Fruit fly (Drosophila melanogaster) whole organism, embryonic: ENCODE results near the gene mRpL39.

ENCODE experiments used
- Antp ChIP-seq: fragments of 200-800 bp; sonication (Bioruptor generic); optimal IDR thresholded peaks from 3 replicates; lab custom pipeline; 2016; ENCODE audit warnings: missing biosample characterization, missing genetic modification characterization
- Awh ChIP-seq: fragments of 200-800 bp; sonication (Bioruptor generic); IDR thresholded peaks from 2 replicates; pipeline ENCODE4, ENCODE4 v1.3.6; 2022; ENCODE audit warnings: missing biosample characterization, missing genetic modification characterization
- Bgb ChIP-seq: fragments of 200-800 bp; sonication (Bioruptor generic); IDR thresholded peaks from 2 replicates; pipeline ENCODE4 v1.3.6; 2022; ENCODE audit warnings: missing biosample characterization, missing genetic modification characterization; ENCODE audit not compliant: partially characterized antibody
- BtbVII ChIP-seq: fragments of 200-800 bp; sonication (Bioruptor generic); optimal IDR thresholded peaks from 3 replicates; lab custom pipeline; 2017; ENCODE audit warnings: missing biosample characterization, mild to moderate bottlenecking, missing genetic modification characterization
- CG10209 ChIP-seq: fragments of 200-800 bp; sonication (Bioruptor generic); optimal IDR thresholded peaks from 3 replicates; lab custom pipeline; 2017; ENCODE audit warnings: missing biosample characterization, mild to moderate bottlenecking, missing genetic modification characterization, missing genetic modification reagents
- CG10543 ChIP-seq: fragments of 200-800 bp; sonication (Bioruptor generic); optimal IDR thresholded peaks from 3 replicates; lab custom pipeline; 2017; ENCODE audit warnings: missing biosample characterization, mild to moderate bottlenecking, missing genetic modification characterization, moderate library complexity
- CG11456 ChIP-seq: fragments of 200-800 bp; sonication (Bioruptor generic); IDR thresholded peaks from 3 replicates; pipeline ENCODE4 v1.3.6; 2022; ENCODE audit warnings: missing biosample characterization, missing genetic modification characterization
- CG1233 ChIP-seq: fragments of 200-800 bp; sonication (Bioruptor generic); optimal IDR thresholded peaks from 4 replicates; lab custom pipeline; 2018; ENCODE audit warnings: missing biosample characterization, mild to moderate bottlenecking, missing genetic modification characterization
- CG13624 ChIP-seq: fragments of 200-800 bp; sonication (Bioruptor generic); optimal IDR thresholded peaks from 2 replicates; lab custom pipeline; 2016; ENCODE audit warnings: missing biosample characterization, missing genetic modification characterization
- CG13894 ChIP-seq: fragments of 200-800 bp; sonication (Bioruptor generic); optimal IDR thresholded peaks from 3 replicates; lab custom pipeline; 2018; ENCODE audit warnings: missing biosample characterization, mild to moderate bottlenecking, missing genetic modification characterization, moderate library complexity
- CG15269 ChIP-seq: fragments of 200-800 bp; sonication (Bioruptor generic); optimal IDR thresholded peaks from 2 replicates; lab custom pipeline; 2018; ENCODE audit warnings: missing biosample characterization, mild to moderate bottlenecking, missing genetic modification characterization, moderate library complexity
- CG15696 ChIP-seq: fragments of 200-800 bp; sonication (Bioruptor generic); optimal IDR thresholded peaks from 2 replicates; lab custom pipeline; 2019; ENCODE audit warnings: missing biosample characterization, mild to moderate bottlenecking, missing genetic modification characterization, moderate library complexity
- CG17912 ChIP-seq: fragments of 200-800 bp; sonication (Bioruptor generic); optimal IDR thresholded peaks from 2 replicates; lab custom pipeline; 2018; ENCODE audit warnings: missing biosample characterization, mild to moderate bottlenecking, missing genetic modification characterization
- CG2199 ChIP-seq: fragments of 200-800 bp; sonication (Bioruptor generic); IDR thresholded peaks from 3 replicates; pipeline ENCODE4 v1.3.6; 2022; ENCODE audit warnings: missing biosample characterization, missing genetic modification characterization
- CG2889 ChIP-seq: fragments of 200-800 bp; sonication (Bioruptor generic); IDR thresholded peaks from 3 replicates; pipeline ENCODE4 v1.3.6; 2022; ENCODE audit warnings: missing biosample characterization, missing genetic modification characterization
- CG30431 ChIP-seq: fragments of 200-800 bp; sonication (Bioruptor generic); optimal IDR thresholded peaks from 2 replicates; lab custom pipeline; 2017; ENCODE audit warnings: missing biosample characterization, missing genetic modification characterization
- CG3163 ChIP-seq: fragments of 200-800 bp; sonication (Bioruptor generic); optimal IDR thresholded peaks from 3 replicates; lab custom pipeline; 2016; ENCODE audit warnings: missing biosample characterization, missing genetic modification characterization
- CG34422 ChIP-seq: fragments of 200-800 bp; sonication (Bioruptor generic); IDR thresholded peaks from 3 replicates; pipeline ENCODE4 v1.3.6; 2022; ENCODE audit warnings: missing biosample characterization, missing genetic modification characterization
- CG3726 ChIP-seq: fragments of 200-800 bp; sonication (Bioruptor generic); IDR thresholded peaks from 3 replicates; pipeline ENCODE4, ENCODE4 v1.3.6; 2022; ENCODE audit warnings: missing biosample characterization, missing genetic modification characterization
- CG4707 ChIP-seq: fragments of 200-800 bp; sonication (Bioruptor generic); optimal IDR thresholded peaks from 2 replicates; lab custom pipeline; 2018; ENCODE audit warnings: missing biosample characterization, mild to moderate bottlenecking, missing genetic modification characterization, moderate library complexity
- CG5180 ChIP-seq: fragments of 200-800 bp; sonication (Bioruptor generic); optimal IDR thresholded peaks from 3 replicates; lab custom pipeline; 2017; ENCODE audit warnings: missing biosample characterization, missing genetic modification characterization, mild to moderate bottlenecking, moderate library complexity, missing genetic modification reagents
- CG6654 ChIP-seq: fragments of 200-800 bp; sonication (Bioruptor generic); optimal IDR thresholded peaks from 2 replicates; lab custom pipeline; 2017; ENCODE audit warnings: missing biosample characterization, mild to moderate bottlenecking, missing genetic modification characterization
- Dbx ChIP-seq: fragments of 200-800 bp; sonication (Bioruptor generic); IDR thresholded peaks from 3 replicates; pipeline ENCODE4 v1.3.6; 2022; ENCODE audit warnings: missing biosample characterization, missing genetic modification characterization
- Doc3 ChIP-seq: fragments of 200-800 bp; sonication (Bioruptor generic); IDR thresholded peaks from 3 replicates; pipeline ENCODE4 v1.3.6; 2022; ENCODE audit warnings: missing biosample characterization, missing genetic modification characterization; ENCODE audit not compliant: partially characterized antibody
- HLHmδ ChIP-seq: fragments of 200-800 bp; sonication (Bioruptor generic); optimal IDR thresholded peaks from 2 replicates; lab custom pipeline; 2018; ENCODE audit warnings: missing biosample characterization, mild to moderate bottlenecking, missing genetic modification characterization, moderate library complexity
- NC2α ChIP-seq: fragments of 200-800 bp; sonication (Bioruptor generic); optimal IDR thresholded peaks from 2 replicates; lab custom pipeline; 2016; ENCODE audit warnings: missing biosample characterization, missing genetic modification characterization
- Opbp ChIP-seq: fragments of 200-800 bp; sonication (Bioruptor generic); IDR thresholded peaks from 3 replicates; pipeline ENCODE4 v1.3.6; 2022; ENCODE audit warnings: missing biosample characterization, missing genetic modification characterization; ENCODE audit not compliant: partially characterized antibody
- Pdp1 ChIP-seq, 2 experiments: fragments of 200-800 bp; sonication (Bioruptor generic); optimal IDR thresholded peaks; 3 replicates each; lab custom pipeline; 2016; ENCODE audit warnings: missing biosample characterization in 2 of 2, missing genetic modification characterization in 2 of 2, mild to moderate bottlenecking in 1 of 2, moderate library complexity in 1 of 2
- abd-A ChIP-seq: fragments of 200-800 bp; sonication (Bioruptor generic); optimal IDR thresholded peaks from 3 replicates; lab custom pipeline; 2019; ENCODE audit warnings: missing biosample characterization, mild to moderate bottlenecking, missing genetic modification characterization, moderate library complexity
- ash1 ChIP-seq: fragments of 200-800 bp; sonication (Bioruptor generic); optimal IDR thresholded peaks from 2 replicates; lab custom pipeline; 2018; ENCODE audit warnings: missing biosample characterization, mild to moderate bottlenecking, missing genetic modification characterization
- btn ChIP-seq: fragments of 200-800 bp; sonication (Bioruptor generic); optimal IDR thresholded peaks from 2 replicates; lab custom pipeline; 2016; ENCODE audit warnings: missing biosample characterization, missing genetic modification characterization
- cwo ChIP-seq: fragments of 200-800 bp; sonication (Bioruptor generic); optimal IDR thresholded peaks from 3 replicates; lab custom pipeline; 2017; ENCODE audit warnings: missing biosample characterization, missing genetic modification characterization, mild to moderate bottlenecking, moderate library complexity, missing genetic modification reagents
- dmrt11E ChIP-seq: fragments of 200-800 bp; sonication (Bioruptor generic); optimal IDR thresholded peaks from 3 replicates; lab custom pipeline; 2018; ENCODE audit warnings: missing biosample characterization, mild to moderate bottlenecking, missing genetic modification characterization, moderate library complexity
- dmrt99B ChIP-seq: fragments of 200-800 bp; sonication (Bioruptor generic); optimal IDR thresholded peaks from 2 replicates; lab custom pipeline; 2018; ENCODE audit warnings: missing biosample characterization, mild to moderate bottlenecking, missing genetic modification characterization, moderate library complexity
- eve ChIP-seq, 2 experiments: fragments of >200 bp; optimal IDR thresholded peaks; 2 replicates each; lab custom pipeline; 2017; ENCODE audit warnings: missing biosample characterization in 2 of 2, missing genetic modification characterization in 2 of 2
- knrl ChIP-seq: fragments of 200-800 bp; sonication (Bioruptor generic); IDR thresholded peaks from 3 replicates; pipeline ENCODE4 v1.3.6; 2022; ENCODE audit warnings: missing biosample characterization, missing genetic modification characterization; ENCODE audit not compliant: partially characterized antibody
- mld ChIP-seq: fragments of 200-800 bp; sonication (Bioruptor generic); IDR thresholded peaks from 3 replicates; pipeline ENCODE4 v1.3.6; 2022; ENCODE audit warnings: missing biosample characterization, missing genetic modification characterization; ENCODE audit not compliant: partially characterized antibody
- pita ChIP-seq: fragments of 200-800 bp; sonication (Bioruptor generic); optimal IDR thresholded peaks from 2 replicates; lab custom pipeline; 2017; ENCODE audit warnings: missing biosample characterization, mild to moderate bottlenecking, missing genetic modification characterization
- pnt ChIP-seq: fragments of 200-800 bp; sonication (Bioruptor generic); optimal IDR thresholded peaks from 3 replicates; lab custom pipeline; 2016; ENCODE audit warnings: missing biosample characterization, missing genetic modification characterization
- psq ChIP-seq: fragments of 200-800 bp; sonication (Bioruptor generic); optimal IDR thresholded peaks from 2 replicates; lab custom pipeline; 2017; ENCODE audit warnings: missing biosample characterization, missing genetic modification characterization
- pzg ChIP-seq: fragments of 200-800 bp; sonication (Bioruptor generic); optimal IDR thresholded peaks from 3 replicates; lab custom pipeline; 2018; ENCODE audit warnings: missing biosample characterization, mild to moderate bottlenecking, missing genetic modification characterization, moderate library complexity
- ro ChIP-seq: fragments of 200-800 bp; sonication (Bioruptor generic); IDR thresholded peaks from 2 replicates; pipeline ENCODE4 v1.3.6; 2022; ENCODE audit warnings: missing biosample characterization, missing genetic modification characterization
- sd ChIP-seq: fragments of 200-800 bp; sonication (Bioruptor generic); optimal IDR thresholded peaks from 3 replicates; lab custom pipeline; 2018; ENCODE audit warnings: missing biosample characterization, mild to moderate bottlenecking, missing genetic modification characterization, moderate library complexity
- sens ChIP-seq: fragments of 200-800 bp; sonication (Bioruptor generic); peaks from one replicate; lab custom pipeline; 2016; ENCODE audit warnings: missing biosample characterization, missing genetic modification characterization
- sens-2 ChIP-seq: fragments of 200-800 bp; sonication (Bioruptor generic); IDR thresholded peaks from 2 replicates; pipeline ENCODE4 v1.3.6; 2022; ENCODE audit warnings: missing biosample characterization, missing genetic modification characterization
- ssp ChIP-seq: fragments of 200-800 bp; sonication (Bioruptor generic); IDR thresholded peaks from 2 replicates; pipeline ENCODE4 v1.3.6; 2022; ENCODE audit warnings: missing biosample characterization, missing genetic modification characterization
- sug ChIP-seq: fragments of 200-800 bp; optimal IDR thresholded peaks from 2 replicates; lab custom pipeline; 2019; ENCODE audit warnings: missing biosample characterization, mild to moderate bottlenecking, missing genetic modification characterization, moderate library complexity
- twi ChIP-seq: fragments of 200-800 bp; optimal IDR thresholded peaks from 2 replicates; lab custom pipeline; 2019; ENCODE audit warnings: missing biosample characterization, mild to moderate bottlenecking, missing genetic modification characterization, moderate library complexity

mRpL39 gene

DNA sequence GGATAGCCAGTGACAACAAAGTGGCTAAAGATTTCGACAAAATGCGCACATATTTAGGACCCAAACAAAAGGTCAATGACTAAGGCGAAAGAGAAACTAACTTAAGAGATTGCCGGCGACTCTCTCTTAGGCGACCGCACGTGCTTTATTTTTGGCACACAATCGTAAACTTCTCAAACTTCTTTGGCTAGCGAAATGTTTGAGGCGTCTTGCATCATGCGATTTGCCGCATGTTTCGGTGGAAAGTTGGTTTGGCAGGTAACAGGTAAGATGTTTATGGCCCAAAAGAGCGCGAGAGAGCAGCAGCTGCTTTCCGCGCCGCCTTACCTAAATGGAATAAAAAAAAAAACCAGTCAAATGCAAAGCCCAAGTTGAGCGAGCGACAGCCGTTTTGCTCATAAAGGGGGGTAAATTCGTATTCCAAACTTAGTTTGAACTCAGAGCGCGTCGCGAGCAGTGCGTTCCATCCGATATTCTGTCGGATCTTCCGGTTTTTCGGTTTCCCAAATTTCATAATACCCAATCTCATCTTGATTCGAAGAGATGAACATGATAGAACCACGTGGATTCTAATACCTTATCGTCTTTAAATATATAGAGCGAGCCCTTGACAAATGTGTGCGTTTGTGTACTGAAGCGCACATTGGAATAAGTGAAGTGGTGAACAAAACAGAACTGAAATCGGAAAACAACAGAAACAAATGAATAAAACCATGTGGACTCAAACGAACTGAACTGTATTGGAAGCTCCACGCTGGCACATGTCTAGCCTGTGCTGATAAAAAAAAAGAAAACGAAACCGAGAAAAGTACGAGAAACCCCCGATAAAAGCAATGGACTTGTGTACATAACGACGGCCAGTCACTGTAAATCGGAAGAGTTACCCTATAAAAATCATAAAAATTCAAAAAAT is 12.2 kb downstream of the mRpL39 start (continued):
- TF ChIP-seq knrl (GFP tag; lab: Robert Waterston, UW) (no peak), sd (tag; lab: Kevin White, UChicago) (peak; percentile 2), sug (peak; percentile 11), CG34422 (GFP tag; lab: Robert Waterston, UW) (peak; percentile 44; the same call in 1 of the 3 replicates), CG1233 (no peak), dmrt11E (tag; lab: Kevin White, UChicago) (no peak), eve (GFP tag; optimal IDR thresholded peaks at IDR 0.05; lab: Kevin White, UChicago) (peak in 1 of 2 experiments; percentile 67), Pdp1 (GFP tag; optimal IDR thresholded peaks at IDR 0.05; lab: Kevin White, UChicago) (peak in 1 of 2 experiments; percentile 34), CG4707 (GFP tag; lab: Kevin White, UChicago) (no peak), cwo (GFP tag; lab: Kevin White, UChicago) (peak; percentile 86), sens (peak; percentile 80), CG13894 (peak; percentile 43), sens-2 (GFP tag; lab: Robert Waterston, UW) (no peak), CG2199 (peak; percentile 60; the same call in 2 of the 3 replicates), Opbp (GFP tag; lab: Robert Waterston, UW) (no peak), dmrt99B (tag; lab: Kevin White, UChicago) (no peak), ro (GFP tag; lab: Robert Waterston, UW) (no peak), pnt (GFP tag; lab: Kevin White, UChicago) (no peak), CG10543 (GFP tag; lab: Kevin White, UChicago) (peak; percentile 35), CG5180 (GFP tag; lab: Kevin White, UChicago) (peak; percentile 26), pzg (GFP tag; lab: Kevin White, UChicago) (no peak), ash1 (GFP tag; lab: Kevin White, UChicago) (no peak), HLHmδ (no peak), CG10209 (GFP tag; lab: Kevin White, UChicago) (no peak), CG15269 (tag; lab: Kevin White, UChicago) (no peak), CG3726 (no peak), abd-A (tag; lab: Kevin White, UChicago) (no peak), CG6654 (GFP tag; lab: Kevin White, UChicago) (no peak), CG2889 (no peak), Doc3 (0 out of 3 replicates have a peak, but pooled peaks have one; percentile 45), NC2α (GFP tag; lab: Kevin White, UChicago) (no peak), CG11456 (GFP tag; lab: Robert Waterston, UW) (no peak), CG3163 (GFP tag; lab: Kevin White, UChicago) (peak; percentile 58), CG13624 (GFP tag; lab: Kevin White, UChicago) (no peak), CG15696 (no peak), pita (GFP tag; lab: Kevin White, UChicago) (no peak), psq (GFP tag; lab: Kevin White, UChicago) (no peak), CG30431 (GFP tag; lab: Kevin White, UChicago) (no peak), Antp (GFP tag; lab: Kevin White, UChicago) (no peak), ssp (no peak), btn (GFP tag; lab: Kevin White, UChicago) (no peak), Bgb (GFP tag; lab: Robert Waterston, UW) (0 out of 2 replicates have a peak, but pooled peaks have one; percentile 23), BtbVII (GFP tag; lab: Kevin White, UChicago) (peak; percentile 23), CG17912 (GFP tag; lab: Kevin White, UChicago) (no peak), Awh (GFP tag; lab: Robert Waterston, UW) (no peak), mld (GFP tag; lab: Robert Waterston, UW) (no peak), Dbx (GFP tag; lab: Robert Waterston, UW) (no peak), twi (tag; lab: Kevin White, UChicago) (peak; percentile 39)
